Fruit fly (Drosophila melanogaster): ENCODE results near the gene Pitslre.

Pitslre gene

dm6 chr3L:20798325-20798846 lies 27.1 kb downstream of the Pitslre start, which contains the start of the genes CG3698 and tzn (continued):
- TF ChIP-seq CG4707 (GFP tag; optimal IDR thresholded peaks at IDR 0.05), result peak; percentile 88
- peak; percentile 99 for TF ChIP-seq CG7987 (GFP tag; optimal IDR thresholded peaks at IDR 0.05)
- TF ChIP-seq CG3838 (GFP tag; optimal IDR thresholded peaks at IDR 0.05), result peak; percentile 82
- TF ChIP-seq so (GFP tag; IDR thresholded peaks at IDR 0.05), result peak; percentile 89; the same call in 2 of the 3 replicates
- TF ChIP-seq Mad (GFP tag; optimal IDR thresholded peaks at IDR 0.05), result peak; percentile 92
- TF ChIP-seq bsh (GFP tag; optimal IDR thresholded peaks at IDR 0.05), result peak in 1 of 2 experiments; percentile 89
- peak; percentile 88 for TF ChIP-seq Dad (GFP tag; optimal IDR thresholded peaks at IDR 0.05)
- TF ChIP-seq CG6175 (GFP tag; IDR thresholded peaks at IDR 0.05), result peak; percentile 94
- no peak for TF ChIP-seq odd (GFP tag; optimal IDR thresholded peaks at IDR 0.05)
- TF ChIP-seq CG16863 (GFP tag; optimal IDR thresholded peaks at IDR 0.05), result peak; percentile 72
- peak; percentile 74 for TF ChIP-seq kah (GFP tag; optimal IDR thresholded peaks at IDR 0.05)
- TF ChIP-seq CG9437 (GFP tag; optimal IDR thresholded peaks at IDR 0.05), result peak; percentile 84
- TF ChIP-seq CrebB (tag; optimal IDR thresholded peaks at IDR 0.05), result peak; percentile 90
- TF ChIP-seq CG13775 (GFP tag; optimal IDR thresholded peaks at IDR 0.05), result peak; percentile 97
- TF ChIP-seq abd-A (tag; optimal IDR thresholded peaks at IDR 0.05), result no peak
- peak; percentile 94 for TF ChIP-seq CG18764 (GFP tag; optimal IDR thresholded peaks at IDR 0.05)
- TF ChIP-seq nerfin-1 (tag; optimal IDR thresholded peaks at IDR 0.05), result peak; percentile 85
- TF ChIP-seq CG3995 (GFP tag; optimal IDR thresholded peaks at IDR 0.05), result peak; percentile 81
- no peak for TF ChIP-seq usp (GFP tag; optimal IDR thresholded peaks at IDR 0.05)
- no peak for TF ChIP-seq CG11504 (tag; optimal IDR thresholded peaks at IDR 0.05)
- peak; percentile 81 for TF ChIP-seq Kr (GFP tag; optimal IDR thresholded peaks at IDR 0.05)
- peak; percentile 67 for TF ChIP-seq danr (GFP tag; IDR thresholded peaks at IDR 0.05)
- TF ChIP-seq pum (GFP tag; optimal IDR thresholded peaks at IDR 0.05), result peak; percentile 66
- TF ChIP-seq Ets97D (GFP tag; optimal IDR thresholded peaks at IDR 0.05), result peak; percentile 100
- peak; percentile 92 for TF ChIP-seq HLHmδ (GFP tag; optimal IDR thresholded peaks at IDR 0.05)
- TF ChIP-seq CoRest (tag; optimal IDR thresholded peaks at IDR 0.05), result peak; percentile 89
- TF ChIP-seq CG2875 (GFP tag; optimal IDR thresholded peaks at IDR 0.05), result peak; percentile 96
- TF ChIP-seq Deaf1 (tag; optimal IDR thresholded peaks at IDR 0.05), result no peak
- TF ChIP-seq CG11085 (GFP tag; IDR thresholded peaks at IDR 0.05), result peak; percentile 96
- TF ChIP-seq CG2202 (tag; optimal IDR thresholded peaks at IDR 0.05), result peak; percentile 89
- TF ChIP-seq ara (GFP tag; IDR thresholded peaks at IDR 0.05), result peak; percentile 85
- peak; percentile 82 for TF ChIP-seq Mes4 (GFP tag; optimal IDR thresholded peaks at IDR 0.05)
- peak; percentile 96 for TF ChIP-seq CG32532 (GFP tag; IDR thresholded peaks at IDR 0.05)

DNA sequence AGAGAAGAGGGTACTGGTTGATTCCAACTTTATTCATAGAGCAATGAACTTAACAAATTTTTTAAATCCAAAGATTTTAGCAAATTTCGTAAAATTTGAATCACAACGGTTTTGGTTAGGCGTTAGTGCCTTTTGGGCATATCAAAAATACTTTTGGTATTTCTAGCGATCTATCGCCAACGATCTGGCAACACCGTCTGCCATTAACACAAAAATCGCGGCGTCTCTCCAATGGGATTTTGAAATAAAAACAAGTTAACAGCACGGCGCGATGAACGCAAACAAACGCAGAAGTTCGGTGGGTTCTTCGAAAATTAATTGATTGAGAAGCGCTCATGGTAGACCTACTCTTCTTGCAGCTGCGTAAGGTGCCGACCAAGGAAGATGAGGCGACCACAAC lies 28.9 kb downstream of the Pitslre start, which contains the start of gene Spc105R:
Spc105R (plus strand) TSS at position 203 of the 400 bp plus-strand sequence.
- TF ChIP-seq CG34224 (GFP tag; IDR thresholded peaks at IDR 0.05; ENCODE audit: partially characterized antibody), result 0 out of 3 replicates have a peak, but pooled peaks have one; percentile 29
- TF ChIP-seq CG31365 (tag; optimal IDR thresholded peaks at IDR 0.05), result no peak
- no peak for TF ChIP-seq CG10462 (GFP tag; optimal IDR thresholded peaks at IDR 0.05)
- no peak for TF ChIP-seq cad (GFP tag; optimal IDR thresholded peaks at IDR 0.05)
- no peak for TF ChIP-seq en (GFP tag; optimal IDR thresholded peaks at IDR 0.05)
- no peak for TF ChIP-seq hkb (optimal IDR thresholded peaks at IDR 0.05)
- TF ChIP-seq hkb (GFP tag; IDR thresholded peaks at IDR 0.05), result no peak
- no peak for TF ChIP-seq CG31388 (GFP tag; optimal IDR thresholded peaks at IDR 0.05)
- peak; percentile 86 for TF ChIP-seq gfzf (GFP tag; optimal IDR thresholded peaks at IDR 0.05)
- no peak for TF ChIP-seq CG17328 (GFP tag; IDR thresholded peaks at IDR 0.05)
- TF ChIP-seq chinmo (GFP tag; IDR thresholded peaks at IDR 0.05; ENCODE audit: partially characterized antibody), result 0 out of 4 replicates have a peak, but pooled peaks have one; percentile 35
- TF ChIP-seq CG32772 (GFP tag; IDR thresholded peaks at IDR 0.05), result no peak
- TF ChIP-seq pho (GFP tag; optimal IDR thresholded peaks at IDR 0.05), result no peak
- TF ChIP-seq dm (GFP tag; optimal IDR thresholded peaks at IDR 0.05), result no peak
- no peak for TF ChIP-seq pfk (GFP tag; optimal IDR thresholded peaks at IDR 0.05)
- TF ChIP-seq sisA (GFP tag; IDR thresholded peaks at IDR 0.05), result no peak
- TF ChIP-seq cas (GFP tag; IDR thresholded peaks at IDR 0.05), result no peak
- no peak for TF ChIP-seq Sry-β (GFP tag; optimal IDR thresholded peaks at IDR 0.05)
- no peak for TF ChIP-seq GATAe (GFP tag; conservative IDR thresholded peaks at IDR 0.05)
- no peak for TF ChIP-seq gsb-n (tag; optimal IDR thresholded peaks at IDR 0.05)

Measured in whole organism, embryonic.